Worm (Caenorhabditis elegans) whole organism, mixed stage, embryonic: Measurements from ENCODE around the gene orc-2.

Source experiments
- elt-3 ChIP-seq: fragments of 150-350 bp; optimal IDR thresholded peaks from 2 replicates; lab custom pipeline; 2014; ENCODE audit warnings: missing biosample characterization, missing genetic modification characterization
- nhr-28 ChIP-seq: fragments of 150-350 bp; optimal IDR thresholded peaks from 2 replicates; lab custom pipeline; 2014; ENCODE audit warnings: missing biosample characterization, missing genetic modification characterization
- pha-4 ChIP-seq: fragments of 150-350 bp; optimal IDR thresholded peaks from 2 replicates; lab custom pipeline; 2018; ENCODE audit warnings: missing biosample characterization, missing genetic modification reagents, missing genetic modification characterization
- unc-62 ChIP-seq: fragments of 150-350 bp; optimal IDR thresholded peaks from 2 replicates; lab custom pipeline; 2014; ENCODE audit warnings: missing biosample characterization, missing genetic modification reagents, missing genetic modification characterization

DNA sequence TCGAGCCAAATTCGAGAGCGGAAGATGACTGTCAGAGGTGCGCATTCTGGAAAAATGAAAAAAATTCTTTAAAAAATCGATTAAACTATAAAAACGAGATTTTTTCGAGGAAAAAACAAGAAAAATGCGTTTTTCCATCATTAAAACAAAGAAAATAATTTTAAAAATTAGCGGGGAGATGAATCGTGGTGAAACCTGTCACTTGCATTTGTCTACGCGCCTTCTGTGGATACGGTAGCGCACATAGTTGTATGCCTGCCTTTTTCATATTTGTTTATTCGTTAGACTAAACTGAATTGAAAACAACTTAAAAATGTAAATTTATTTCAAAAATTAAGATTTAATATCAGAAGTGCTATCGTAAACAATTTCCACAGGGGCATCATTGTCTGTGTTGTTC is 10.7 kb downstream of the orc-2 start, which contains the start of gene egg-3:
- TF ChIP-seq elt-3 (tag; lab: Kevin White, UChicago) (no peak), pha-4 (tag; lab: Kevin White, UChicago) (no peak), unc-62 (no peak), nhr-28 (tag; lab: Kevin White, UChicago) (no peak)
